Fruit fly (Drosophila melanogaster): ENCODE data around the gene Mec2.

Gene Mec2

DNA sequence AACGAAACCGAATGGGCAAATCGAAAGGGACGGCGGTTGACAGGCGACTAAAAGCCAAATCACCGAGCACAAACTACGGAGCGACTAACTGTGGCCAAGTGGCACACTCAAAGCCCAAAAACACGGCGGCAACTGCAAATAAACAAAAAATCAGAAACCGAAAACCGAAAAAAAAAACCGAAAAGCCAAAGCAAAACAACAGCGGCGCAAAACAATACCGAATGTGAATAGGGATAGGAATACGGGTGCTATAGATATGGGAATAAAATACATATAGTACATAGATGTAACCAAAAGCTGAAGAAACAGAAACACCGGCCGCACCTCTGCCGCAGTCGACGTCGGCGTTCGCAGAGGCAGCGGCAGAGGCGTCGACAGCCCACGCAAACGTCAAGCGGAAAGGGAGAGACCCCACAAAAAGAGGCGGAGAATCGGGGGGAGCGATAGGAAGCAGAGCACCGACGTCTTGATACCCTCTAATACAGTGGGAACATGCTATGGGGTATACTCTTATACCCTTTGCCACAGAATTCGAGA is 20.7 kb upstream of the Mec2 start, which contains the start of gene RhoGAP18B:
RhoGAP18B (minus strand) TSS at position 51 of the 537 bp plus-strand sequence.
- TF ChIP-seq h (optimal IDR thresholded peaks at IDR 0.05) (no peak), Myc (optimal IDR thresholded peaks at IDR 0.05) (no peak), Sin3A (optimal IDR thresholded peaks at IDR 0.05) (no peak), ttk (optimal IDR thresholded peaks at IDR 0.05) (no peak), psq (optimal IDR thresholded peaks at IDR 0.05) (no peak), insv (optimal IDR thresholded peaks at IDR 0.05) (no peak)

DNA sequence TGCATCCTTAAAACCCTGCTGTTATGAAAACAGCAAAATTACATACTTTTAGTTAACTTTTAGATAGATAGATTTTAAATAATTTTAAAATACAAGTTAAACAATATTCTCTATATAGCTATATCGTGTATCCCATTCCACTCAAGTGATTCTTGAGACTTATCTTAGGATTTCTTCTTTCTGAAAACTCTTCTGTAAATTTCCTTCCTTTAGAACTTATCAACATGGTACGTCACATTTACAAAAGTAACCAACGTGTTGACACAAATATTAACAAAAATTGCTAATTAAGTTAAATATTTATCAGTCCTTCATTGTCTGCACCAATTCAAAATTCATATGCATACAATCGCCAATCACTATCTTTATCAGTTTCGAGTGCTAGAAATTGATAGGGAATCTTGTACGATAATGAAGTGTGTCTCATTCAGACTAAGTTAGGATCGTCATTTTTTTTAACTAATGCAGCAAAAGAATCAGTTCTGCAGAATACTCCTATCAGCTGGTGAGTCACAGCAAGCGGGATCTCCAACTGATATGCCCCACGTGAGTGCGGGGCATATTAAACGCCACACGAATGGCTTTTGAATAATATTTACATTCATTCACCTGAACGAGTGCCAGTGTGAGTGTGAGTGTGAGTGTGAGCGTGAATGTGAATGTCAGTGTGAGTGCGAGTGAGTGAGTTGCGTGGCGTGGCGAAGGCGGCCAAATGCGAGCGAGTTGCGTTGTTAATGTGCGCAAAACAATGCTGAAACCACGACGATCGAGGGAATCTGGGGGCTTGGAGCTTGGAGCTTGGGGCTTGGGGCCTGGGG is 20.0 kb upstream of the Mec2 start:
- TF ChIP-seq Sin3A (optimal IDR thresholded peaks at IDR 0.05): no peak
- no peak for TF ChIP-seq Myc (optimal IDR thresholded peaks at IDR 0.05)
- TF ChIP-seq h (optimal IDR thresholded peaks at IDR 0.05): no peak
- no peak for TF ChIP-seq insv (optimal IDR thresholded peaks at IDR 0.05)
- TF ChIP-seq ttk (optimal IDR thresholded peaks at IDR 0.05): no peak
- no peak for TF ChIP-seq psq (optimal IDR thresholded peaks at IDR 0.05)

DNA sequence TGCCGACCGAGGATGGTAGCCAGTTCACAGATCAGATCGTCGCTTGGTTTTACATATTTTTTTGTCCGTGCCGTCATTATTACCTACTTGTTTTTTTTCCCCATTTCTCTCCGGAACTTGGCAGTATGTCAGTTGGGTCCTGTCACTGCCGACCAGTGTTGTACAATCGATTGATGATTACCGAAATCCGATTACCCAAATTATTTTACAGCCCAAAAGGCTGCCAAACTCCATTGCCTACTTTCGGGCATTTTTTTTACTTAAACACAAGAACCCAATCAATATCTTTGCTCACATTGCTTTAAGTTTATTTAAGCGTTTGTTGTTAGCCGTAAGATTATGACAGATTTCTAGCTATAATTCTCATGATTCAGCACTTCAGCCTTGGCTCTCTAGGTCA is 17.0 kb upstream of the Mec2 start, which contains the start of gene Inx5:
Inx5 (minus strand) TSS at position 93 of the 400 bp plus-strand sequence.
- TF ChIP-seq ttk (optimal IDR thresholded peaks at IDR 0.05) (no peak), Myc (optimal IDR thresholded peaks at IDR 0.05) (no peak), h (optimal IDR thresholded peaks at IDR 0.05) (no peak), insv (optimal IDR thresholded peaks at IDR 0.05) (no peak), Sin3A (optimal IDR thresholded peaks at IDR 0.05) (no peak)

DNA sequence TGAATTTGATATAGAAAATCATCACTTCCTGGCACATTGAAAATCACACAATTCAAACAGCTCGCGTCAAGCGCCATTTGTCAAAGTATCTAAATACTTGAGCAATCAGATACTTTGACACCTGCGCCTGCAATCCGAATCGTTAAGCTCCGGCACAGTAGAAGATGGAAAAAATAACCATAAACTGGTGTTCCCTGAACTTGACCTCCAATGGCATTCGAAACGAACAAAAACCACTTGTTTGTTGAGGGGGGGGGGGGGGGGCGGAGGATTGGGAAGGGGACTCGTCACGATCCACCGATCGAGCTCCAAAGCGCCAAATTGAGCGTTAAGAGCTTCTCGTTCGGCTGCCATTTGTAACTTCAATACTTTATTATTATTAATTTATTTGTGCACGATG is 15.9 kb upstream of the Mec2 start:
- TF ChIP-seq psq (optimal IDR thresholded peaks at IDR 0.05) (no peak), insv (optimal IDR thresholded peaks at IDR 0.05) (no peak), Myc (optimal IDR thresholded peaks at IDR 0.05) (no peak), ttk (optimal IDR thresholded peaks at IDR 0.05) (no peak), Sin3A (optimal IDR thresholded peaks at IDR 0.05) (no peak), h (optimal IDR thresholded peaks at IDR 0.05) (no peak)

DNA sequence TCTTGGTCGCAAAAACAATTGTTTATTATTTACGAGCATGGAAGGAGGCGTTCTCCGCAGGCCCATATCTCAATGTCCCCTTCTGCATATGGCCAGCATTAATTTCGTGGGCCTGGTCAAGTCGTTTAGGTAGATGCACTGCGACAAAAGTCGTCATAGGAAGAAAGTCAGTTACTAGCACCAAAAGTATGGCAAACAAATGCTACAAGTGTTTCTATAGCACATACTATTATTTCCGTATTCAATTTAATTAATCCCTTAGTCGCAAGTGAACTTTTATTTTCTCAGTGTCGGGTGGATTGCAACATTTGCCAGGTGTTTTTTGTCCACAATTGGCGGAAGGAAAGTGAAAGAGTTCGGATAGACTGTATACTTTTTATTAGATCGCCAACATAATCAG is 14.9 kb upstream of the Mec2 start:
- no peak for TF ChIP-seq psq (optimal IDR thresholded peaks at IDR 0.05)
- no peak for TF ChIP-seq insv (optimal IDR thresholded peaks at IDR 0.05)
- no peak for TF ChIP-seq Myc (optimal IDR thresholded peaks at IDR 0.05)
- no peak for TF ChIP-seq h (optimal IDR thresholded peaks at IDR 0.05)
- no peak for TF ChIP-seq Sin3A (optimal IDR thresholded peaks at IDR 0.05)

DNA sequence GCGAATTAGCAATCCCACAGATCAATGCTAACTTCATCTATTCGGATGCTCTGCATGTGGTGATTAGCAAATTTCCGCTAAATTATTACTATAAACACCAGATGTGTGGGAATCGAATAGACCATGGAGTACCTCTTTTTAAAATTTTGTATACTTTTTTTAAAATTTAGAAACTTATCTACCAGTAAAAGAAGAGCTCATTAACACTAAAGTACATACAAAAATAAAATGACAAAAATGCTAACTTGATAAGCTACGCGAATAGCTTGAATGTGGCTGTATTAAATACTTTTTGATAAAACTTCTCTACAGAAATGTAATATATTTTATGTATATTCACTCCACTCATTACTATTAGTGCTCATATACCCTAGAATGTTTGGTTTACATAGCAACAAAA is 13.7 kb upstream of the Mec2 start:
- TF ChIP-seq h (optimal IDR thresholded peaks at IDR 0.05): no peak
- TF ChIP-seq Myc (optimal IDR thresholded peaks at IDR 0.05): no peak
- no peak for TF ChIP-seq psq (optimal IDR thresholded peaks at IDR 0.05)
- TF ChIP-seq Sin3A (optimal IDR thresholded peaks at IDR 0.05): no peak
- TF ChIP-seq ttk (optimal IDR thresholded peaks at IDR 0.05): no peak
- TF ChIP-seq insv (optimal IDR thresholded peaks at IDR 0.05): no peak

DNA sequence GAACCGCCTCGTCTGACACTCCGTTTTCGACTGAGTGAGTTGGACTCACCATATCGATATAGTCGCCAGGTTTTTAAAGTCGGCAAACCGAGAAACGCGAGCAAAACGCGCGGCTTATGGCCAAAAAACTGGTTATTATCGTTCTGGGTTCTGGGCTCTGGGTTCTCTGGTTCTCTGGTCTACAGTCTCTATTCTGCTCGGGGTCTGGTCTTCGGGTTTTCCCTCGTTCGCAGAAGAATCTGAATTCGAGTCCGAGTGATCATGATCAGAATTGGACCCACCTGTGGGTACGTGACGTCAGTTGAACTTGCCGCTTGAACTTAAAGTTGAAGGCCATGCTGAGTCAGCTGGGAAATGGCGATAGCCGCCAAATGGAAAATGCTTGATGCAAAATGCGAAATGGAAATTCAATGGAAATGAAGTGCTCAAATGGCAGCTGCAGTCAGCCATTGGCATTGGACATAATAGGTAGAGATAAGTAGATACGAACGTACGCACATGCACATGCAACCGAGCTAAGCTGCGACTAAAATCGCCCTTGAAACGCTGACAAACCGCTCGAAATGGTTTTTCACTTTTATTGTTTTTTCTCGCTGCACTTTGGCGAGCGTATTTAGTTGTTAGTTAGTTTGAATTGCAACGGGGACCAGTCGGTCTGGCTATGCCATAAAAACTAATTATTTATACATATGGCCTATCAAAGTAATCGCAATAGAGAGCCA is 12.8 kb upstream of the Mec2 start, which contains the start of gene CG33939:
CG33939 (minus strand) TSS at position 51 of the 722 bp plus-strand sequence.
- TF ChIP-seq Myc (optimal IDR thresholded peaks at IDR 0.05) (no peak), Sin3A (optimal IDR thresholded peaks at IDR 0.05) (no peak), h (optimal IDR thresholded peaks at IDR 0.05) (no peak), ttk (optimal IDR thresholded peaks at IDR 0.05) (no peak), insv (optimal IDR thresholded peaks at IDR 0.05) (no peak), psq (optimal IDR thresholded peaks at IDR 0.05) (no peak)

DNA sequence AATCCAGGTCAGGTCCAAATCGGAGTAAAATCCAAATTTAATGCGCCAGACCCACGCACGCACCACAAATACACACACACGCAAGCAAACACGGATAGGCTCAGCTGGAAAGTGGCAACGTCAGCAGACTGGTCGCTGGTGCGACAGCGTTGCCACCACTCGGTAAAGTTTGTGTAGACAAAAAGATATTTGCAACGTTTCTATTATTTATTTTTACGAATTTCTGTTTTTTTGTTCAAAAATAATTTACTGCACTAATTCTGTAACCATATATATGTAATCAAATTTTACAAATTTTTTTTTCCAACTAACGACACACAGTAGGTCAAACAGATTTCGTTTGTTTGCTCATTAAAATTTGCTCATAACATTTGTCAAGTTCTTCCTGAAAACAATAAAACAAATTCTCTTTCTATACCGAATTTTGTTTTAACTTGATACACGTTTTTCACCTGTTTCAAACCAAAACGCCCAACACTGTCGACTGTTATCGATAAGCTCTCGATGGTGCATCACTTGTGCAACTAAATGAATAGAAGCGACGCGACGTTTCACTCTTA is 8.1 kb upstream of the Mec2 start, which contains the start of the genes CG7556 and CG7453:
CG7556 (minus strand) TSS at position 135 of the 560 bp plus-strand sequence.
CG7453 (plus strand) TSS at position 478 of the 560 bp plus-strand sequence.
- TF ChIP-seq psq (optimal IDR thresholded peaks at IDR 0.05) (no peak), Sin3A (optimal IDR thresholded peaks at IDR 0.05) (no peak), insv (optimal IDR thresholded peaks at IDR 0.05) (no peak), ttk (optimal IDR thresholded peaks at IDR 0.05) (no peak), Myc (optimal IDR thresholded peaks at IDR 0.05) (no peak), h (optimal IDR thresholded peaks at IDR 0.05) (no peak)

DNA sequence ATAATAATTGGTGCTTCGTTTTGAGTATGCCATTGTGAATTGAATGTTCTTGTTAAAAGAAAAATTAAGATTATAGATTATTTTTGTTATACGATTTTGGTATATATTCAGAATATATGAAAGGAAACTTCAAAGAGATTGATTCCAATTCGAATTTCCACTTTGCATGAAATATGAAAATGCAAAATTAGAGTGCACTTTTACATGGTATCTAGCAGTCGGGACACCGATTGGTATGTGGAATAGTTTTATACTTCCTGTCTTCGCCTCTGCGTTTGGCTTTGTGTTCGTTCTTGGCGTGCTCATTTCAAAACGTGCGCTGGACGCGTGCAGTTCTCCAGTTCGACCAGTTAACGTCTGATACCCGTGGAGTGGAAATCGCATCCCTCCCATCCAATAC is 4.7 kb upstream of the Mec2 start, which contains the start of gene CG33253:
CG33253 (plus strand) TSS at position 301 of the 400 bp plus-strand sequence.
- no peak for TF ChIP-seq Sin3A (optimal IDR thresholded peaks at IDR 0.05)
- TF ChIP-seq h (optimal IDR thresholded peaks at IDR 0.05): no peak
- no peak for TF ChIP-seq ttk (optimal IDR thresholded peaks at IDR 0.05)
- no peak for TF ChIP-seq psq (optimal IDR thresholded peaks at IDR 0.05)
- TF ChIP-seq insv (optimal IDR thresholded peaks at IDR 0.05): no peak
- no peak for TF ChIP-seq Myc (optimal IDR thresholded peaks at IDR 0.05)

DNA sequence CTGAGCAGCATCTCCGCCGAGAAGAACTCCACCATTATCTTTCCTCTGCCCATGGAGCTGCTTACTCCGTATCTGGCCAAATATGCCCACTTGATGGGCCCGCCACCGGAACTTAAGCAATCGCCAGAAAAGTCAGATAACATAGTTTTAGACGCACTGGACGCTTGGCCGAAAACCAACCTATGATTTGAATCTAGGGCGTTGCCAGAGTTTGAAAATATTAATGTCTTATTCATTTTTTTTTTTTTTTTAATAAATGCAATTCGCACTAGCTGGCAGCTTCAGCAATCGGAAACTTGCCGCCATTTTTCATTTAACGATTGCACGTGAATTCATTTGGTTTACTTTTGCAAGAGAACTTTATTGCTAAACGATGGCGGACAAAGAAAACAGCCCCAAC is 2.1 kb downstream of the Mec2 start, which contains the start of gene HP1D3csd:
HP1D3csd (plus strand) TSS at position 312 of the 400 bp plus-strand sequence.
- TF ChIP-seq Myc (optimal IDR thresholded peaks at IDR 0.05) (no peak), h (optimal IDR thresholded peaks at IDR 0.05) (no peak), ttk (optimal IDR thresholded peaks at IDR 0.05) (no peak), psq (optimal IDR thresholded peaks at IDR 0.05) (no peak), Sin3A (optimal IDR thresholded peaks at IDR 0.05) (no peak), insv (optimal IDR thresholded peaks at IDR 0.05) (no peak)

DNA sequence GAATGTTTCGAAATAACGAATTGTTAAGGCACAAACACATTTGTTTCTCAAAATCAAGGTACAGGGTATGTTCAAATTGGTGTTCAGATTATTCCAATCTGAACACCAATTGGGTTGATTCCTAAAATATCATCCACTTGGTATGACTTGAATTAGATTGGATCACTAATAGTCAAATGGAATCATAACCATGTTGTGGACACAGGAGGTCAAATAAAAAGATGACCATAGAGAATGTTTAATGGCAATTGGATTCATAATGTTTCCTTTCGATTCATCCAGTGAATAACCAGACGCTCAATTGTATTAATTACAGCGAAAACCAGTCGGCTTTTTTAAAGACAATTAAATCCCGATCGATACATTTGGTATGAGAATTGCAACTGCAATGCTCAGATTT is 3.2 kb downstream of the Mec2 start:
- TF ChIP-seq Sin3A (optimal IDR thresholded peaks at IDR 0.05) (no peak), h (optimal IDR thresholded peaks at IDR 0.05) (no peak), insv (optimal IDR thresholded peaks at IDR 0.05) (no peak), psq (optimal IDR thresholded peaks at IDR 0.05) (no peak), ttk (optimal IDR thresholded peaks at IDR 0.05) (no peak), Myc (optimal IDR thresholded peaks at IDR 0.05) (no peak)
